Fruit fly (Drosophila melanogaster) whole organism, embryonic: ENCODE measurements around the gene CG11560.

ENCODE experiments used
- Atf-2 ChIP-seq: fragments of 200-800 bp; sonication (Bioruptor generic); optimal IDR thresholded peaks from 2 replicates; lab custom pipeline; 2016; ENCODE audit warnings: missing biosample characterization, missing genetic modification characterization
- Atf3 ChIP-seq: fragments of 200-800 bp; sonication (Bioruptor generic); optimal IDR thresholded peaks from 3 replicates; lab custom pipeline; 2016; ENCODE audit warnings: missing biosample characterization, missing genetic modification characterization
- CG10366 ChIP-seq: fragments of 200-800 bp; sonication (Bioruptor generic); IDR thresholded peaks from 2 replicates; pipeline ENCODE4 v1.3.6; 2022; ENCODE audit warnings: missing biosample characterization, missing genetic modification characterization
- CG14014 ChIP-seq: fragments of 200-800 bp; sonication (Bioruptor generic); IDR thresholded peaks from 2 replicates; pipeline ENCODE4 v1.3.6; 2022; ENCODE audit warnings: missing biosample characterization, missing genetic modification characterization
- CG15073 ChIP-seq: fragments of 200-800 bp; sonication (Bioruptor generic); optimal IDR thresholded peaks from 2 replicates; lab custom pipeline; 2016; ENCODE audit warnings: missing biosample characterization, missing genetic modification characterization
- CG15601 ChIP-seq: fragments of 200-800 bp; sonication (Bioruptor generic); optimal IDR thresholded peaks from 3 replicates; lab custom pipeline; 2019; ENCODE audit warnings: missing biosample characterization, mild to moderate bottlenecking, missing genetic modification characterization, moderate library complexity
- CG16813 ChIP-seq: fragments of 200-800 bp; sonication (Bioruptor generic); IDR thresholded peaks from 3 replicates; pipeline ENCODE4 v1.3.6; 2022; ENCODE audit warnings: missing biosample characterization, missing genetic modification characterization; ENCODE audit not compliant: partially characterized antibody
- CG17829 ChIP-seq: fragments of 200-800 bp; optimal IDR thresholded peaks from 2 replicates; lab custom pipeline; 2019; ENCODE audit warnings: missing biosample characterization, mild to moderate bottlenecking, missing genetic modification characterization, moderate library complexity
- CG4282 ChIP-seq: fragments of 200-800 bp; sonication (Bioruptor generic); optimal IDR thresholded peaks from 2 replicates; lab custom pipeline; 2016; ENCODE audit warnings: missing biosample characterization, missing genetic modification characterization
- CG4360 ChIP-seq: fragments of 200-800 bp; sonication (Bioruptor generic); IDR thresholded peaks from 2 replicates; pipeline ENCODE4 v1.3.6; 2022; ENCODE audit warnings: missing biosample characterization, missing genetic modification characterization
- CG7963 ChIP-seq: fragments of 200-800 bp; sonication (Bioruptor generic); IDR thresholded peaks from 3 replicates; pipeline ENCODE4 v1.3.6; 2022; ENCODE audit warnings: missing biosample characterization, missing genetic modification characterization; ENCODE audit not compliant: partially characterized antibody
- CG8944 ChIP-seq: fragments of 200-800 bp; sonication (Bioruptor generic); optimal IDR thresholded peaks from 3 replicates; lab custom pipeline; 2016; ENCODE audit warnings: missing biosample characterization, missing genetic modification characterization
- D19A ChIP-seq: fragments of 200-800 bp; optimal IDR thresholded peaks from 3 replicates; lab custom pipeline; 2019; ENCODE audit warnings: missing biosample characterization, mild to moderate bottlenecking, missing genetic modification characterization, moderate library complexity
- Doc3 ChIP-seq: fragments of 200-800 bp; sonication (Bioruptor generic); IDR thresholded peaks from 3 replicates; pipeline ENCODE4 v1.3.6; 2022; ENCODE audit warnings: missing biosample characterization, missing genetic modification characterization; ENCODE audit not compliant: partially characterized antibody
- Dp ChIP-seq: fragments of 200-800 bp; sonication (Bioruptor generic); optimal IDR thresholded peaks from 2 replicates; lab custom pipeline; 2018; ENCODE audit warnings: missing biosample characterization, mild to moderate bottlenecking, missing genetic modification characterization, moderate library complexity
- Drgx ChIP-seq: fragments of 200-800 bp; sonication (Bioruptor generic); IDR thresholded peaks from 2 replicates; pipeline ENCODE4 v1.3.6; 2022; ENCODE audit warnings: missing biosample characterization, missing genetic modification characterization
- Eip74EF ChIP-seq, 2 experiments: fragments of 200-800 bp in 1 of 2; fragments of >200 bp in 1 of 2; sonication (Bioruptor generic) in 1 of 2; optimal IDR thresholded peaks; 2 replicates each; lab custom pipeline; 2017 to 2019; ENCODE audit warnings: missing biosample characterization in 2 of 2, missing genetic modification characterization in 2 of 2, mild to moderate bottlenecking in 1 of 2, moderate library complexity in 1 of 2
- Hr78 ChIP-seq, 2 experiments: fragments of 200-800 bp in 1 of 2; fragments of >200 bp in 1 of 2; sonication (Bioruptor generic) in 1 of 2; optimal IDR thresholded peaks; 2 replicates each; lab custom pipeline; 2017 to 2019; ENCODE audit warnings: missing biosample characterization in 2 of 2, missing genetic modification characterization in 2 of 2, mild to moderate bottlenecking in 1 of 2, moderate library complexity in 1 of 2
- Mrtf ChIP-seq: fragments of 200-800 bp; sonication (Bioruptor generic); IDR thresholded peaks from 3 replicates; pipeline ENCODE4 v1.3.6; 2022; ENCODE audit warnings: missing biosample characterization, missing genetic modification characterization
- Myb ChIP-seq: fragments of 200-800 bp; sonication (Bioruptor generic); optimal IDR thresholded peaks from 2 replicates; lab custom pipeline; 2016; ENCODE audit warnings: missing biosample characterization, missing genetic modification characterization
- NFAT ChIP-seq: fragments of 200-800 bp; sonication (Bioruptor generic); IDR thresholded peaks from 2 replicates; pipeline ENCODE4 v1.3.6; 2022; ENCODE audit warnings: missing biosample characterization, missing genetic modification characterization
- Neu2 ChIP-seq: fragments of 200-800 bp; sonication (Bioruptor generic); optimal IDR thresholded peaks from 3 replicates; lab custom pipeline; 2016; ENCODE audit warnings: missing biosample characterization, missing genetic modification characterization, borderline replicate concordance
- NfI ChIP-seq: fragments of 200-800 bp; sonication (Bioruptor generic); optimal IDR thresholded peaks from 3 replicates; lab custom pipeline; 2018; ENCODE audit warnings: missing biosample characterization, mild to moderate bottlenecking, missing genetic modification characterization, moderate library complexity
- Poxn ChIP-seq: fragments of 200-800 bp; sonication (Bioruptor generic); IDR thresholded peaks from 2 replicates; pipeline ENCODE4 v1.3.6; 2022; ENCODE audit warnings: missing biosample characterization, missing genetic modification characterization
- Scr ChIP-seq: fragments of 200-800 bp; sonication (Bioruptor generic); IDR thresholded peaks from 2 replicates; pipeline ENCODE4 v1.3.6; 2022; ENCODE audit warnings: missing biosample characterization, missing genetic modification characterization; ENCODE audit not compliant: partially characterized antibody
- Trl ChIP-seq, 3 experiments: fragments of >200 bp in 2 of 3; fragments of 200-800 bp in 1 of 3; sonication (Bioruptor generic) in 1 of 3; optimal IDR thresholded peaks; 2 replicates in 1 of 3; 3 replicates in 2 of 3; lab custom pipeline; 2016 to 2017; ENCODE audit warnings: missing biosample characterization in 1 of 3, missing genetic modification characterization in 1 of 3
- Xrp1 ChIP-seq: fragments of 200-800 bp; sonication (Bioruptor generic); IDR thresholded peaks from 2 replicates; pipeline ENCODE4 v1.3.6; 2022; ENCODE audit warnings: missing biosample characterization, missing genetic modification characterization
- YL-1 ChIP-seq: fragments of 200-800 bp; sonication (Bioruptor generic); optimal IDR thresholded peaks from 3 replicates; lab custom pipeline; 2017; ENCODE audit warnings: missing biosample characterization, mild to moderate bottlenecking, missing genetic modification characterization
- amos ChIP-seq: fragments of 200-800 bp; sonication (Bioruptor generic); IDR thresholded peaks from 2 replicates; pipeline ENCODE4 v1.3.6; 2022; ENCODE audit warnings: missing biosample characterization, missing genetic modification characterization; ENCODE audit not compliant: partially characterized antibody
- chinmo ChIP-seq: fragments of 200-800 bp; sonication (Bioruptor generic); IDR thresholded peaks from 4 replicates; pipeline ENCODE4 v1.3.6; 2022; ENCODE audit warnings: missing biosample characterization, missing genetic modification characterization; ENCODE audit not compliant: partially characterized antibody
- chm ChIP-seq: fragments of 200-800 bp; sonication (Bioruptor generic); IDR thresholded peaks from 2 replicates; pipeline ENCODE4 v1.3.6; 2022; ENCODE audit warnings: missing biosample characterization, missing genetic modification characterization
- crc ChIP-seq: fragments of 200-800 bp; sonication (Bioruptor generic); optimal IDR thresholded peaks from 2 replicates; lab custom pipeline; 2016; ENCODE audit warnings: missing biosample characterization, missing genetic modification characterization
- crol ChIP-seq: fragments of 200-800 bp; sonication (Bioruptor generic); IDR thresholded peaks from 2 replicates; pipeline ENCODE4 v1.3.6; 2022; ENCODE audit warnings: missing biosample characterization, missing genetic modification characterization
- cwo ChIP-seq: fragments of 200-800 bp; sonication (Bioruptor generic); optimal IDR thresholded peaks from 3 replicates; lab custom pipeline; 2017; ENCODE audit warnings: missing biosample characterization, missing genetic modification characterization, mild to moderate bottlenecking, moderate library complexity, missing genetic modification reagents
- dati ChIP-seq: fragments of 200-800 bp; sonication (Bioruptor generic); IDR thresholded peaks from 2 replicates; pipeline ENCODE4 v1.3.6; 2022; ENCODE audit warnings: missing biosample characterization, missing genetic modification characterization
- dm ChIP-seq: fragments of 200-800 bp; sonication (Bioruptor generic); optimal IDR thresholded peaks from 3 replicates; lab custom pipeline; 2016; ENCODE audit warnings: missing biosample characterization, missing genetic modification characterization
- dpn ChIP-seq, 2 experiments: fragments of 200-800 bp; sonication (Bioruptor generic); optimal IDR thresholded peaks; 3 replicates each; lab custom pipeline; 2016; ENCODE audit warnings: missing biosample characterization in 2 of 2, missing genetic modification characterization in 2 of 2
- gsb-n ChIP-seq: fragments of 200-800 bp; sonication (Bioruptor generic); optimal IDR thresholded peaks from 3 replicates; lab custom pipeline; 2018; ENCODE audit warnings: missing biosample characterization, mild to moderate bottlenecking, missing genetic modification characterization
- nerfin-2 ChIP-seq: fragments of 200-800 bp; sonication (Bioruptor generic); IDR thresholded peaks from 2 replicates; pipeline ENCODE4 v1.3.6; 2022; ENCODE audit warnings: missing biosample characterization, missing genetic modification characterization; ENCODE audit not compliant: partially characterized antibody
- org-1 ChIP-seq: fragments of 200-800 bp; sonication (Bioruptor generic); optimal IDR thresholded peaks from 2 replicates; lab custom pipeline; 2017; ENCODE audit warnings: missing biosample characterization, missing genetic modification characterization
- pfk ChIP-seq: fragments of 200-800 bp; sonication (Bioruptor generic); optimal IDR thresholded peaks from 2 replicates; lab custom pipeline; 2018; ENCODE audit warnings: missing biosample characterization, mild to moderate bottlenecking, missing genetic modification characterization, moderate library complexity
- ro ChIP-seq: fragments of 200-800 bp; sonication (Bioruptor generic); IDR thresholded peaks from 2 replicates; pipeline ENCODE4 v1.3.6; 2022; ENCODE audit warnings: missing biosample characterization, missing genetic modification characterization
- sna ChIP-seq: fragments of 200-800 bp; sonication (Bioruptor generic); IDR thresholded peaks from 2 replicates; pipeline ENCODE4 v1.3.6; 2022; ENCODE audit warnings: missing biosample characterization, missing genetic modification characterization; ENCODE audit not compliant: partially characterized antibody
- stwl ChIP-seq: fragments of 200-800 bp; sonication (Bioruptor generic); optimal IDR thresholded peaks from 3 replicates; lab custom pipeline; 2018; ENCODE audit warnings: missing biosample characterization, mild to moderate bottlenecking, missing genetic modification characterization, moderate library complexity
- tgo ChIP-seq: fragments of 200-800 bp; sonication (Bioruptor generic); IDR thresholded peaks from 3 replicates; pipeline ENCODE4 v1.3.6; 2022; ENCODE audit warnings: missing biosample characterization, missing genetic modification characterization
- tna ChIP-seq: fragments of 200-800 bp; sonication (Bioruptor generic); IDR thresholded peaks from 2 replicates; pipeline ENCODE4 v1.3.6; 2022; ENCODE audit warnings: missing biosample characterization, missing genetic modification characterization; ENCODE audit not compliant: partially characterized antibody
- trem ChIP-seq: fragments of 200-800 bp; optimal IDR thresholded peaks from 3 replicates; lab custom pipeline; 2019; ENCODE audit warnings: missing biosample characterization, mild to moderate bottlenecking, missing genetic modification characterization, moderate library complexity
- unc-4 ChIP-seq: fragments of 200-800 bp; sonication (Bioruptor generic); IDR thresholded peaks from 2 replicates; pipeline ENCODE4 v1.3.6; 2022; ENCODE audit warnings: missing biosample characterization, missing genetic modification characterization; ENCODE audit not compliant: partially characterized antibody

CG11560 gene

dm6 chr3L:12119875-12120485, at the start of gene CG11560 (continued):
- peak; percentile 59 for TF ChIP-seq Doc3
- peak; percentile 31 for TF ChIP-seq trem (tag; lab: Kevin White, UChicago)
- 0 out of 2 replicates have a peak, but pooled peaks have one; percentile 25 for TF ChIP-seq tna (GFP tag; lab: Robert Waterston, UW)
- no peak for TF ChIP-seq CG4360 (GFP tag; lab: Robert Waterston, UW)
- peak; percentile 2 for TF ChIP-seq CG17829
- TF ChIP-seq CG15073 (GFP tag; lab: Kevin White, UChicago) = no peak
- TF ChIP-seq unc-4 (GFP tag; lab: Robert Waterston, UW) = peak; percentile 73
- no peak for TF ChIP-seq CG4282 (GFP tag; lab: Kevin White, UChicago)
- TF ChIP-seq org-1 = no peak
- no peak for TF ChIP-seq dati
- peak; percentile 48 for TF ChIP-seq YL-1 (GFP tag; lab: Kevin White, UChicago)
- no peak for TF ChIP-seq NFAT
- no peak for TF ChIP-seq Myb (GFP tag; lab: Kevin White, UChicago)
- no peak for TF ChIP-seq Atf3 (GFP tag; lab: Kevin White, UChicago)
- no peak for TF ChIP-seq dm
- TF ChIP-seq CG7963 (GFP tag; lab: Robert Waterston, UW) = peak; percentile 53; the same call in 1 of the 3 replicates
- peak; percentile 55; the same call in 1 of the 2 replicates for TF ChIP-seq sna (GFP tag; lab: Robert Waterston, UW)
- no peak for TF ChIP-seq tgo (GFP tag; lab: Robert Waterston, UW)
- peak; percentile 76 for TF ChIP-seq amos (GFP tag; lab: Robert Waterston, UW)
- no peak for TF ChIP-seq Eip74EF (GFP tag; optimal IDR thresholded peaks at IDR 0.05; lab: Kevin White, UChicago)
- TF ChIP-seq Trl (optimal IDR thresholded peaks at IDR 0.05; lab: Kevin White, UChicago) = no peak
- TF ChIP-seq Trl (GFP tag; optimal IDR thresholded peaks at IDR 0.05; lab: Kevin White, UChicago) = no peak
- TF ChIP-seq CG10366 (GFP tag; lab: Robert Waterston, UW) = no peak
- peak; percentile 68 for TF ChIP-seq Dp (GFP tag; lab: Kevin White, UChicago)
- no peak for TF ChIP-seq Xrp1 (GFP tag; lab: Robert Waterston, UW)
- TF ChIP-seq stwl (tag; lab: Kevin White, UChicago) = peak; percentile 82
- peak; percentile 73 for TF ChIP-seq Scr (GFP tag; lab: Robert Waterston, UW)
- no peak for TF ChIP-seq NfI (GFP tag; lab: Kevin White, UChicago)
- peak; percentile 62; the same call in 2 of the 3 replicates for TF ChIP-seq CG16813 (GFP tag; lab: Robert Waterston, UW)
- no peak for TF ChIP-seq dpn (GFP tag; optimal IDR thresholded peaks at IDR 0.05; lab: Kevin White, UChicago)
- 0 out of 4 replicates have a peak, but pooled peaks have one; percentile 29 for TF ChIP-seq chinmo
- no peak for TF ChIP-seq ro (GFP tag; lab: Robert Waterston, UW)
- TF ChIP-seq Poxn (GFP tag; lab: Robert Waterston, UW) = no peak
- no peak for TF ChIP-seq Neu2 (GFP tag; lab: Kevin White, UChicago)

dm6 chr3L:12072388-12072787, 47.4 kb upstream of the CG11560 start:
- TF ChIP-seq Drgx (peak; percentile 82), crol (GFP tag; lab: Robert Waterston, UW) (peak; percentile 32; the same call in 1 of the 2 replicates), chm (GFP tag; lab: Robert Waterston, UW) (no peak)
- TF ChIP-seq, all 482 proteins: peak for 2

dm6 chr3L:12073076-12073475, 46.7 kb upstream of the CG11560 start:
- TF ChIP-seq pfk (no peak), cwo (GFP tag; lab: Kevin White, UChicago) (no peak), nerfin-2 (GFP tag; lab: Robert Waterston, UW) (no peak), Hr78 (GFP tag; optimal IDR thresholded peaks at IDR 0.05; lab: Kevin White, UChicago) (no peak), crc (no peak), CG8944 (GFP tag; lab: Kevin White, UChicago) (no peak), CG14014 (no peak), Atf-2 (GFP tag; lab: Kevin White, UChicago) (no peak), CG15601 (no peak), D19A (tag; lab: Kevin White, UChicago) (no peak), Mrtf (GFP tag; lab: Robert Waterston, UW) (no peak), gsb-n (no peak)
